Worm (Caenorhabditis elegans): ENCODE data around the gene C50C3.12.

Gene C50C3.12

ce11 chrIII:8154423-8154822 is 21.9 kb upstream of the C50C3.12 start:
- TF ChIP-seq unc-3 (GFP tag; conservative IDR thresholded peaks at IDR 0.05) (no peak), unc-3 (tag; optimal IDR thresholded peaks at IDR 0.05) (no peak)

- no peak for TF ChIP-seq lin-11 (tag; optimal IDR thresholded peaks at IDR 0.05)
- TF ChIP-seq unc-55 (GFP tag; optimal IDR thresholded peaks at IDR 0.05), result no peak
- TF ChIP-seq tbx-2 (tag; optimal IDR thresholded peaks at IDR 0.05), result no peak
- TF ChIP-seq ceh-24 (tag; optimal IDR thresholded peaks at IDR 0.05), result no peak
- no peak for TF ChIP-seq pros-1 (tag; optimal IDR thresholded peaks at IDR 0.05)
- peak; percentile 27 for TF ChIP-seq hlh-30 (tag; optimal IDR thresholded peaks at IDR 0.05; ENCODE audit: insufficient read depth)
Observed at ce11 chrIII:8155166-8155565, 21.2 kb upstream of the C50C3.12 start, which contains the start of gene D2007.1. D2007.1 (plus strand) TSS chrIII:8155466.

- TF ChIP-seq ceh-48 (tag; optimal IDR thresholded peaks at IDR 0.05), result peak; percentile 25
- peak; percentile 30 for TF ChIP-seq ceh-31 (tag; optimal IDR thresholded peaks at IDR 0.05)
- TF ChIP-seq hlh-30 (tag; optimal IDR thresholded peaks at IDR 0.05; ENCODE audit: insufficient read depth), result peak; percentile 47
- no peak for TF ChIP-seq nfya-1 (tag; optimal IDR thresholded peaks at IDR 0.05)
Observed at ce11 chrIII:8158140-8158786, 18.1 kb upstream of the C50C3.12 start, which contains the start of gene atg-13. atg-13 (minus strand) TSS chrIII:8158190.

ce11 chrIII:8161238-8161637 is 15.1 kb upstream of the C50C3.12 start, which contains the start of gene inpp-5K:
inpp-5K (minus strand) TSS chrIII:8161338.
- TF ChIP-seq ceh-18 (tag; optimal IDR thresholded peaks at IDR 0.05) (no peak), C38D4.7 (GFP tag; optimal IDR thresholded peaks at IDR 0.05) (no peak), ceh-22 (tag; optimal IDR thresholded peaks at IDR 0.05) (no peak), fkh-10 (GFP tag; optimal IDR thresholded peaks at IDR 0.05) (no peak), F13H6.1 (tag; optimal IDR thresholded peaks at IDR 0.05) (no peak), ceh-48 (tag; optimal IDR thresholded peaks at IDR 0.05) (no peak)

ce11 chrIII:8163283-8163682 is 13.1 kb upstream of the C50C3.12 start, which contains the start of gene bath-42:
bath-42 (minus strand) TSS chrIII:8163383.
- TF ChIP-seq ets-4 (tag; optimal IDR thresholded peaks at IDR 0.05) (no peak), hlh-6 (tag; optimal IDR thresholded peaks at IDR 0.05) (no peak), ceh-34 (tag; optimal IDR thresholded peaks at IDR 0.05) (no peak)

ce11 chrIII:8163788-8164423 is 12.5 kb upstream of the C50C3.12 start, which contains the start of gene prp-8:
prp-8 (plus strand) TSS chrIII:8164373.
- TF ChIP-seq unc-55 (GFP tag; optimal IDR thresholded peaks at IDR 0.05) (peak; percentile 68), ceh-34 (tag; optimal IDR thresholded peaks at IDR 0.05) (peak; percentile 85), rnt-1 (tag; optimal IDR thresholded peaks at IDR 0.05) (peak; percentile 19), ceh-2 (tag; optimal IDR thresholded peaks at IDR 0.05) (peak; percentile 6), dve-1 (tag; optimal IDR thresholded peaks at IDR 0.05) (peak; percentile 65), ceh-31 (tag; optimal IDR thresholded peaks at IDR 0.05) (peak; percentile 80), pha-2 (tag; optimal IDR thresholded peaks at IDR 0.05) (peak; percentile 9), odd-2 (tag; optimal IDR thresholded peaks at IDR 0.05) (no peak), nhr-232 (tag; optimal IDR thresholded peaks at IDR 0.05) (no peak), F13H6.1 (tag; optimal IDR thresholded peaks at IDR 0.05) (peak; percentile 9), ceh-18 (tag; optimal IDR thresholded peaks at IDR 0.05) (peak; percentile 84), syd-9 (tag; optimal IDR thresholded peaks at IDR 0.05) (peak; percentile 16), ets-4 (tag; optimal IDR thresholded peaks at IDR 0.05) (peak; percentile 11), C08G9.2 (tag; optimal IDR thresholded peaks at IDR 0.05) (peak; percentile 4), ceh-19 (GFP tag; optimal IDR thresholded peaks at IDR 0.05) (peak; percentile 18), madf-2 (tag; optimal IDR thresholded peaks at IDR 0.05) (peak; percentile 46), ceh-48 (tag; optimal IDR thresholded peaks at IDR 0.05) (peak; percentile 83), hlh-13 (GFP tag; optimal IDR thresholded peaks at IDR 0.05) (no peak), eyg-1 (tag; optimal IDR thresholded peaks at IDR 0.05) (no peak), hlh-30 (tag; optimal IDR thresholded peaks at IDR 0.05; ENCODE audit: insufficient read depth) (peak; percentile 77), hlh-8 (tag; optimal IDR thresholded peaks at IDR 0.05) (no peak), sdc-2 (tag; optimal IDR thresholded peaks at IDR 0.05) (peak; percentile 13), fax-1 (tag; optimal IDR thresholded peaks at IDR 0.05) (no peak), Y22D7AL.16 (tag; optimal IDR thresholded peaks at IDR 0.05) (peak; percentile 2), pros-1 (tag; optimal IDR thresholded peaks at IDR 0.05) (peak; percentile 64), unc-42 (tag; optimal IDR thresholded peaks at IDR 0.05) (peak; percentile 78), nfya-1 (tag; optimal IDR thresholded peaks at IDR 0.05) (peak; percentile 93), ref-2 (tag; optimal IDR thresholded peaks at IDR 0.05) (peak; percentile 65), tbx-2 (tag; optimal IDR thresholded peaks at IDR 0.05) (peak; percentile 71)

Measured in whole organism, late embryonic.